Fruit fly (Drosophila melanogaster): ENCODE measurements around the gene CG32170.

Gene CG32170

dm6 chr3L:16927375-16927774, 50.3 kb downstream of the CG32170 start, which contains the start of gene CG13023:
Gene CG13023, minus strand, starts transcription at chr3L:16927434.
- TF ChIP-seq CG17801 (GFP tag; optimal IDR thresholded peaks at IDR 0.05; ENCODE audit: partially characterized antibody) = no peak

Data from ovary, adult (tissue).